Fruit fly (Drosophila melanogaster): ENCODE measurements around the gene CG17776.

CG17776 gene

DNA sequence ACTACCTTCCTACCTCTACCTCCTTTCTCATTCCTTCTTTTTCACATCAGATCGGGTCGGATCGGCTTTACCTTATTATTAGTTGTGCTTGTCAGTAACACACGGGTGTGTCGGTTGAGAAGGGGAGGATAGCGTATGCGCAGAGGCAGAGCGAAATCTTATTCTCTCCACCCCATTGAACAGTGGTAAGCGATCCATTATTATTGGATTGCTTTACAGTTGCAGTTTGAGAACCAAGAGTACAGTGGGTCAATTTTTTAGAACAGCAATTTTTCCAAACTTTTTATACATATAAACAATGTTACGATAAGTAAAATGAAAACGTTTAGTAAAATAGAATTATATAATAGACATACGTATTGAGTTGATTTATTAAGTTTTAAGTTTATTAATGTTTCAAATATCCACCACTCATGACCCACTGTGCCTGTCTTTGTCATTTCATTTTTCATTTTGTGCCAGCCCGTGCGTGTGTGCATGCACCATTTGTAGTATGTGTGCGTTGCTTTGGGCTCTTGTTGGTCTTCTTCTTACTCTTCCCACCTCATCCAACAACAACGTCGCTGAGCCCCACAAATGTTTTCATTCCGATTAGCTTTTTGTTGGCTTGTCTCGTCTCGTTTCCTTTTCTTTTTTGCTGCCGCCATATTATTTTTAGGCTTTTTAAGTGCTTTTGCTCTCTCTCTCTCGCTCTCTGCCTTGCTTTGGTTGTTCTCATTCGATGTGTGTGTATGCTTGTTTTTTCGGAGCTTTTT is 46.8 kb upstream of the CG17776 start:
- TF ChIP-seq kay (GFP tag; optimal IDR thresholded peaks at IDR 0.05) (peak; percentile 94), CG15696 (tag; optimal IDR thresholded peaks at IDR 0.05) (peak; percentile 99), CG12071 (GFP tag; optimal IDR thresholded peaks at IDR 0.05) (peak; percentile 98), cwo (GFP tag; optimal IDR thresholded peaks at IDR 0.05) (peak; percentile 98), CG4707 (GFP tag; optimal IDR thresholded peaks at IDR 0.05) (peak; percentile 97), jing (GFP tag; optimal IDR thresholded peaks at IDR 0.05) (peak; percentile 98), Stat92E (GFP tag; optimal IDR thresholded peaks at IDR 0.05) (peak in 1 of 3 experiments; percentile 98), CG5953 (GFP tag; IDR thresholded peaks at IDR 0.05) (peak; percentile 96), da (GFP tag; optimal IDR thresholded peaks at IDR 0.05) (peak; percentile 84), Doc2 (GFP tag; IDR thresholded peaks at IDR 0.05) (peak; percentile 95), CG3163 (GFP tag; optimal IDR thresholded peaks at IDR 0.05) (peak; percentile 35), HHEX (GFP tag; optimal IDR thresholded peaks at IDR 0.05) (peak; percentile 99), CG15601 (tag; optimal IDR thresholded peaks at IDR 0.05) (peak; percentile 99), E2f1 (GFP tag; IDR thresholded peaks at IDR 0.05) (peak; percentile 98), CG2678 (tag; optimal IDR thresholded peaks at IDR 0.05) (peak; percentile 100), Ets97D (GFP tag; optimal IDR thresholded peaks at IDR 0.05) (peak; percentile 46), Rx (GFP tag; IDR thresholded peaks at IDR 0.05) (peak; percentile 96), Dek (tag; optimal IDR thresholded peaks at IDR 0.05) (peak; percentile 99), Chrac-16 (GFP tag; optimal IDR thresholded peaks at IDR 0.05) (peak; percentile 98), gcm (GFP tag; optimal IDR thresholded peaks at IDR 0.05) (peak; percentile 99), ttk (GFP tag; IDR thresholded peaks at IDR 0.05) (peak; percentile 98), CG1603 (tag; optimal IDR thresholded peaks at IDR 0.05) (peak; percentile 94), sens (GFP tag) (peak; percentile 99), grn (GFP tag; optimal IDR thresholded peaks at IDR 0.05) (peak; percentile 84), Lhr (GFP tag; optimal IDR thresholded peaks at IDR 0.05) (peak; percentile 96), Sin3A (optimal IDR thresholded peaks at IDR 0.05) (no peak), Dip3 (GFP tag; optimal IDR thresholded peaks at IDR 0.05) (peak; percentile 97), Usf (GFP tag; optimal IDR thresholded peaks at IDR 0.05) (peak; percentile 98), CG2199 (GFP tag; IDR thresholded peaks at IDR 0.05) (peak; percentile 97), stc (GFP tag; IDR thresholded peaks at IDR 0.05) (peak; percentile 99), pb (GFP tag; optimal IDR thresholded peaks at IDR 0.05) (peak; percentile 80), Six4 (GFP tag; optimal IDR thresholded peaks at IDR 0.05) (peak; percentile 98), sqz (GFP tag; optimal IDR thresholded peaks at IDR 0.05) (peak; percentile 98), E2f2 (GFP tag; IDR thresholded peaks at IDR 0.05) (peak; percentile 79), CG11695 (GFP tag; IDR thresholded peaks at IDR 0.05) (peak; percentile 100), br (optimal IDR thresholded peaks at IDR 0.05) (no peak), CG12219 (GFP tag; optimal IDR thresholded peaks at IDR 0.05) (peak; percentile 99), grau (tag; optimal IDR thresholded peaks at IDR 0.05) (peak; percentile 99), ara (GFP tag; IDR thresholded peaks at IDR 0.05) (peak; percentile 99), fd102C (GFP tag; optimal IDR thresholded peaks at IDR 0.05) (peak; percentile 97), Elba2 (GFP tag; optimal IDR thresholded peaks at IDR 0.05) (peak; percentile 91), CG12299 (tag; optimal IDR thresholded peaks at IDR 0.05) (peak; percentile 99), dpn (GFP tag; optimal IDR thresholded peaks at IDR 0.05) (peak; percentile 91 to 98), ham (GFP tag; IDR thresholded peaks at IDR 0.05) (peak; percentile 94), chinmo (GFP tag; IDR thresholded peaks at IDR 0.05; ENCODE audit: partially characterized antibody) (peak; percentile 81), CG15479 (GFP tag; optimal IDR thresholded peaks at IDR 0.05) (peak; percentile 92), CG10209 (GFP tag; optimal IDR thresholded peaks at IDR 0.05) (peak; percentile 99), CG6813 (GFP tag; optimal IDR thresholded peaks at IDR 0.05) (peak; percentile 99), psq (GFP tag; optimal IDR thresholded peaks at IDR 0.05) (peak; percentile 91), Doc3 (GFP tag; IDR thresholded peaks at IDR 0.05; ENCODE audit: partially characterized antibody) (no peak)
